Worm (Caenorhabditis elegans): Measurements from ENCODE around the gene srbc-38.

- TF ChIP-seq ztf-23 (GFP tag; IDR thresholded peaks at IDR 0.05) (no peak), T22C8.4 (GFP tag; IDR thresholded peaks at IDR 0.05) (no peak), ref-1 (GFP tag; conservative IDR thresholded peaks at IDR 0.05) (no peak), flt-1 (GFP tag; IDR thresholded peaks at IDR 0.05) (no peak), med-1 (GFP tag; optimal IDR thresholded peaks at IDR 0.05; ENCODE audit: insufficient read depth) (no peak), klf-2 (GFP tag; conservative IDR thresholded peaks at IDR 0.05) (no peak), ztf-29 (GFP tag; IDR thresholded peaks at IDR 0.05) (no peak), tab-1 (GFP tag; IDR thresholded peaks at IDR 0.05) (no peak), cog-1 (tag; optimal IDR thresholded peaks at IDR 0.05) (no peak)
Observed at ce11 chrV:708808-709207, 1.8 kb downstream of the srbc-38 start, which contains the start of gene srbc-39.
